Fruit fly (Drosophila melanogaster) whole organism: ENCODE data around the gene Acsx1R.

Experiments used
- CG8478 ChIP-seq: fragments of >200 bp; optimal IDR thresholded peaks from 2 replicates; lab custom pipeline; 2018; ENCODE audit warnings: inconsistent platforms
- Dll ChIP-seq: fragments of >200 bp; optimal IDR thresholded peaks from 2 replicates; lab custom pipeline; 2017
- EcR ChIP-seq, 2 experiments: fragments of >200 bp; optimal IDR thresholded peaks; 2 replicates each; lab custom pipeline; 2017; ENCODE audit warnings: missing biosample characterization in 2 of 2, missing genetic modification characterization in 2 of 2, missing genetic modification reagents in 2 of 2
- pan ChIP-seq: fragments of >200 bp; optimal IDR thresholded peaks from 2 replicates; lab custom pipeline; 2017
- psq ChIP-seq: fragments of >200 bp; optimal IDR thresholded peaks from 2 replicates; lab custom pipeline; 2017
- usp ChIP-seq: fragments of >200 bp; optimal IDR thresholded peaks from 2 replicates; lab custom pipeline; 2017; ENCODE audit warnings: missing biosample characterization, missing genetic modification characterization, mixed read lengths

dm6 chr3R:19804905-19805304 lies 27.8 kb upstream of the Acsx1R start:
- TF ChIP-seq usp (GFP tag; lab: Kevin White, UChicago) (no peak), Dll (lab: Kevin White, UChicago) (no peak), psq (no peak), pan (lab: Kevin White, UChicago) (no peak), CG8478 (no peak), EcR (GFP tag; optimal IDR thresholded peaks at IDR 0.05; lab: Kevin White, UChicago) (no peak)
